Fruit fly (Drosophila melanogaster): ENCODE data around the gene MICU1.

The MICU1 gene

dm6 chr2L:7189674-7190073, 7.6 kb downstream of the MICU1 start, which contains the start of gene CG4496 (continued):
- TF ChIP-seq Met (GFP tag; optimal IDR thresholded peaks at IDR 0.05): no peak
- TF ChIP-seq Gug (GFP tag; IDR thresholded peaks at IDR 0.05): no peak
- no peak for TF ChIP-seq Eip93F (GFP tag; optimal IDR thresholded peaks at IDR 0.05)
- TF ChIP-seq eg (GFP tag; IDR thresholded peaks at IDR 0.05): peak; percentile 37; the same call in 1 of the 3 replicates
- 0 out of 2 replicates have a peak, but pooled peaks have one; percentile 12 for TF ChIP-seq CG11294 (GFP tag; IDR thresholded peaks at IDR 0.05)
- TF ChIP-seq fkh (GFP tag; optimal IDR thresholded peaks at IDR 0.05): no peak
- peak; percentile 5 to 49 for TF ChIP-seq salr (GFP tag; optimal IDR thresholded peaks at IDR 0.05)
- no peak for TF ChIP-seq Sox15 (GFP tag; optimal IDR thresholded peaks at IDR 0.05)
- peak; percentile 65; the same call in 2 of the 3 replicates for TF ChIP-seq CG6163 (GFP tag; IDR thresholded peaks at IDR 0.05)
- TF ChIP-seq CG15336 (GFP tag; IDR thresholded peaks at IDR 0.05): peak; percentile 56
- no peak for TF ChIP-seq CG11762 (GFP tag; optimal IDR thresholded peaks at IDR 0.05; ENCODE audit: insufficient read depth)
- peak; percentile 61 for TF ChIP-seq dsx (GFP tag; optimal IDR thresholded peaks at IDR 0.05; ENCODE audit: poor library complexity, severe bottlenecking)
- TF ChIP-seq CG6808 (GFP tag; optimal IDR thresholded peaks at IDR 0.05): peak; percentile 7
- no peak for TF ChIP-seq CG10669 (GFP tag; optimal IDR thresholded peaks at IDR 0.05)
- TF ChIP-seq CG3919 (GFP tag; optimal IDR thresholded peaks at IDR 0.05): peak; percentile 57
- no peak for TF ChIP-seq Sox102F (GFP tag; optimal IDR thresholded peaks at IDR 0.05)
- no peak for TF ChIP-seq CG8319 (GFP tag; optimal IDR thresholded peaks at IDR 0.05)
- peak; percentile 81 for TF ChIP-seq CG8119 (GFP tag; IDR thresholded peaks at IDR 0.05)
- TF ChIP-seq Eip75B (GFP tag; optimal IDR thresholded peaks at IDR 0.05): peak; percentile 42

dm6 chr2L:7194351-7195037, 12.5 kb downstream of the MICU1 start, which contains the start of gene CG4497:
CG4497 (minus strand) TSS chr2L:7194588.
- peak; percentile 66 for TF ChIP-seq fd85E (GFP tag; optimal IDR thresholded peaks at IDR 0.05)
- peak; percentile 67 for TF ChIP-seq fd59A (GFP tag; optimal IDR thresholded peaks at IDR 0.05)
- TF ChIP-seq CG8119 (GFP tag; IDR thresholded peaks at IDR 0.05): peak; percentile 75
- peak; percentile 72 for TF ChIP-seq CG10669 (GFP tag; optimal IDR thresholded peaks at IDR 0.05)
- TF ChIP-seq CG8632 (GFP tag; optimal IDR thresholded peaks at IDR 0.05): peak; percentile 67
- TF ChIP-seq CG6808 (GFP tag; optimal IDR thresholded peaks at IDR 0.05): peak; percentile 56
- TF ChIP-seq CG7368 (GFP tag; optimal IDR thresholded peaks at IDR 0.05): peak; percentile 76
- peak; percentile 85 for TF ChIP-seq CG3032 (tag; optimal IDR thresholded peaks at IDR 0.05)
- TF ChIP-seq OdsH (GFP tag; optimal IDR thresholded peaks at IDR 0.05): peak; percentile 93
- TF ChIP-seq dac (GFP tag; optimal IDR thresholded peaks at IDR 0.05): peak; percentile 80
- TF ChIP-seq Sox102F (GFP tag; optimal IDR thresholded peaks at IDR 0.05): peak; percentile 84
- peak; percentile 88 for TF ChIP-seq eg (GFP tag; IDR thresholded peaks at IDR 0.05)
- TF ChIP-seq ss (GFP tag; optimal IDR thresholded peaks at IDR 0.05): peak; percentile 45 to 80
- peak; percentile 92 for TF ChIP-seq Ets21C (GFP tag; optimal IDR thresholded peaks at IDR 0.05)
- peak; percentile 16 for TF ChIP-seq CG9139 (GFP tag; optimal IDR thresholded peaks at IDR 0.05)
- TF ChIP-seq Sox14 (GFP tag; optimal IDR thresholded peaks at IDR 0.05): peak; percentile 92
- TF ChIP-seq Hr4 (GFP tag; optimal IDR thresholded peaks at IDR 0.05): peak; percentile 92
- TF ChIP-seq Sox15 (GFP tag; optimal IDR thresholded peaks at IDR 0.05): peak; percentile 93
- peak; percentile 85 for TF ChIP-seq CG11294 (GFP tag; IDR thresholded peaks at IDR 0.05)
- peak; percentile 86 for TF ChIP-seq Eip75B (GFP tag; optimal IDR thresholded peaks at IDR 0.05)
- TF ChIP-seq salr (GFP tag; optimal IDR thresholded peaks at IDR 0.05): peak; percentile 59 to 82
- peak; percentile 58 for TF ChIP-seq Blimp-1 (GFP tag; optimal IDR thresholded peaks at IDR 0.05)
- TF ChIP-seq acj6 (GFP tag; optimal IDR thresholded peaks at IDR 0.05): peak; percentile 91
- TF ChIP-seq CG6276 (GFP tag; optimal IDR thresholded peaks at IDR 0.05): peak; percentile 27
- TF ChIP-seq Hr39 (GFP tag; optimal IDR thresholded peaks at IDR 0.05): peak; percentile 95
- peak; percentile 77 for TF ChIP-seq Ets96B (tag; optimal IDR thresholded peaks at IDR 0.05)
- peak; percentile 46 for TF ChIP-seq CG6854 (GFP tag; optimal IDR thresholded peaks at IDR 0.05)
- TF ChIP-seq CG16779 (tag; optimal IDR thresholded peaks at IDR 0.05): no peak
- peak; percentile 74 for TF ChIP-seq CG15336 (GFP tag; IDR thresholded peaks at IDR 0.05)
- TF ChIP-seq Eip78C (GFP tag): peak; percentile 95
- peak; percentile 93 for TF ChIP-seq svp (GFP tag)
- peak; percentile 95 for TF ChIP-seq CG31627 (GFP tag; optimal IDR thresholded peaks at IDR 0.05)
- peak; percentile 94 for TF ChIP-seq cyc (GFP tag; optimal IDR thresholded peaks at IDR 0.05)
- peak; percentile 52 for TF ChIP-seq dsx (GFP tag; optimal IDR thresholded peaks at IDR 0.05; ENCODE audit: poor library complexity, severe bottlenecking)
- peak; percentile 94 for TF ChIP-seq esn (GFP tag; optimal IDR thresholded peaks at IDR 0.05)
- TF ChIP-seq lz (GFP tag; optimal IDR thresholded peaks at IDR 0.05): peak; percentile 93
- peak; percentile 74 for TF ChIP-seq Lpt (GFP tag; optimal IDR thresholded peaks at IDR 0.05)
- peak; percentile 79 for TF ChIP-seq CG6792 (GFP tag; optimal IDR thresholded peaks at IDR 0.05)
- peak; percentile 82 for TF ChIP-seq CG4318 (GFP tag; optimal IDR thresholded peaks at IDR 0.05)
